Fruit fly (Drosophila melanogaster) whole organism: ENCODE results near the gene Irc.

ENCODE experiments used
- CG8478 ChIP-seq: fragments of >200 bp; optimal IDR thresholded peaks from 2 replicates; lab custom pipeline; 2018; ENCODE audit warnings: inconsistent platforms
- Dll ChIP-seq: fragments of >200 bp; optimal IDR thresholded peaks from 2 replicates; lab custom pipeline; 2017
- EcR ChIP-seq, 2 experiments: fragments of >200 bp; optimal IDR thresholded peaks; 2 replicates each; lab custom pipeline; 2017; ENCODE audit warnings: missing biosample characterization in 2 of 2, missing genetic modification characterization in 2 of 2, missing genetic modification reagents in 2 of 2
- pan ChIP-seq: fragments of >200 bp; optimal IDR thresholded peaks from 2 replicates; lab custom pipeline; 2017
- psq ChIP-seq: fragments of >200 bp; optimal IDR thresholded peaks from 2 replicates; lab custom pipeline; 2017
- usp ChIP-seq: fragments of >200 bp; optimal IDR thresholded peaks from 2 replicates; lab custom pipeline; 2017; ENCODE audit warnings: missing biosample characterization, missing genetic modification characterization, mixed read lengths

dm6 chr3R:16985547-16985946 is 17.1 kb upstream of the Irc start:
- no peak for TF ChIP-seq EcR (GFP tag; optimal IDR thresholded peaks at IDR 0.05; lab: Kevin White, UChicago)
- TF ChIP-seq pan = peak; percentile 84
- no peak for TF ChIP-seq usp
- no peak for TF ChIP-seq psq (lab: Kevin White, UChicago)
- no peak for TF ChIP-seq CG8478 (lab: Kevin White, UChicago)
- no peak for TF ChIP-seq Dll (lab: Kevin White, UChicago)
